Worm (Caenorhabditis elegans) whole organism, L4/young adult: Measurements from ENCODE around the gene F47D2.11.
"Not testable (repeated sequence)": the region's sequence is repeated elsewhere in the genome, so short reads cannot be mapped to it uniquely, and the experiment has no call there.

Source experiments
- dao-5 ChIP-seq: sonication (generic microtip); optimal IDR thresholded peaks from 2 replicates; lab custom pipeline; 2016; ENCODE audit warnings: missing genotype, missing genetic modification characterization, moderate library complexity, missing compliant biosample characterization
- him-1 ChIP-seq: sonication (generic microtip); optimal IDR thresholded peaks from 2 replicates; lab custom pipeline; 2016; ENCODE audit warnings: missing genotype, missing genetic modification reagents, missing genetic modification characterization, missing compliant biosample characterization

DNA sequence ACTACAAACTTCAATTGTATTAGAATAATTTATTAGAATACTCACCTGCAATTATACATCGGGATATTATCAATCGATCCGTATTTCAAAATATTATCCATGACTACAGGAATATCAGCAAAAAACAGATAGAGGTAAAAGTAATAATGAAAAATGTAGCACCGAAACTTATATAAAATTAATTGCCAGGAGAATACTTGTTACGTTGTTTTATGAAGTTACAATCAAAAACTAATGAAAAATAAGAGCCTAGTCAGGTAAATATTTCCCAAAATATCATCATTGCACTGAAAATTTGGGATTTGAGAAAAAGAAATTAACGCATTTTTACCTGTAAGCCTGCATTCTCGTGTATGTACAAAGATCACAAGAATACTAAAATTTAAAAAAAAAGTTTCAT, 24.6 kb downstream of the F47D2.11 start, which contains the start of gene srt-38:
- not testable (repeated sequence) for TF ChIP-seq him-1, dao-5
